Worm (Caenorhabditis elegans) whole organism, mixed stage, embryonic: Measurements from ENCODE around the gene B0513.4.

Experiments used
- M03D4.4 ChIP-seq: sonication (generic microtip); optimal IDR thresholded peaks from 2 replicates; lab custom pipeline; 2017; ENCODE audit warnings: mild to moderate bottlenecking, missing genetic modification characterization, missing compliant biosample characterization
- bed-3 ChIP-seq: fragments of 200-800 bp; sonication (Bioruptor generic); optimal IDR thresholded peaks from 3 replicates; lab custom pipeline; 2018; ENCODE audit warnings: mild to moderate bottlenecking, missing genetic modification characterization, moderate library complexity, missing compliant biosample characterization
- blmp-1 ChIP-seq: fragments of 150-350 bp; optimal IDR thresholded peaks from 2 replicates; lab custom pipeline; 2014; ENCODE audit warnings: missing biosample characterization, missing genetic modification characterization
- ceh-39 ChIP-seq: fragments of 150-350 bp; optimal IDR thresholded peaks from 2 replicates; lab custom pipeline; 2014; ENCODE audit warnings: missing biosample characterization, missing genetic modification characterization
- ceh-43 ChIP-seq: fragments of 200-800 bp; sonication (Bioruptor generic); optimal IDR thresholded peaks from 2 replicates; lab custom pipeline; 2018; ENCODE audit warnings: mild to moderate bottlenecking, missing genetic modification characterization, moderate library complexity, missing compliant biosample characterization
- ces-1 ChIP-seq: fragments of 150-350 bp; optimal IDR thresholded peaks from 2 replicates; lab custom pipeline; 2014; ENCODE audit warnings: missing biosample characterization, missing genetic modification reagents, missing genetic modification characterization
- cnd-1 ChIP-seq: fragments of 200-800 bp; sonication (Bioruptor generic); optimal IDR thresholded peaks from 2 replicates; lab custom pipeline; 2018; ENCODE audit warnings: mild to moderate bottlenecking, missing genetic modification characterization, missing compliant biosample characterization
- drap-1 ChIP-seq: fragments of 200-800 bp; sonication (Bioruptor generic); optimal IDR thresholded peaks from 3 replicates; lab custom pipeline; 2018; ENCODE audit warnings: mild to moderate bottlenecking, missing genetic modification characterization, missing compliant biosample characterization
- elt-1 ChIP-seq: sonication (generic microtip); optimal IDR thresholded peaks from 2 replicates; lab custom pipeline; 2017; ENCODE audit warnings: missing genetic modification characterization, mild to moderate bottlenecking, missing compliant biosample characterization, antibody characterized with exemption, moderate library complexity, borderline replicate concordance; ENCODE audit not compliant: insufficient read depth
- elt-3 ChIP-seq: fragments of 150-350 bp; optimal IDR thresholded peaks from 2 replicates; lab custom pipeline; 2014; ENCODE audit warnings: missing biosample characterization, missing genetic modification characterization
- flh-1 ChIP-seq: fragments of 200-800 bp; sonication (Bioruptor generic); optimal IDR thresholded peaks from 2 replicates; lab custom pipeline; 2018; ENCODE audit warnings: mild to moderate bottlenecking, missing genetic modification characterization, moderate library complexity, missing compliant biosample characterization
- ham-2 ChIP-seq: fragments of 200-800 bp; sonication (Bioruptor generic); optimal IDR thresholded peaks from 2 replicates; lab custom pipeline; 2018; ENCODE audit warnings: mild to moderate bottlenecking, missing genetic modification characterization, missing compliant biosample characterization
- hlh-1 ChIP-seq: fragments of 150-350 bp; optimal IDR thresholded peaks from 2 replicates; lab custom pipeline; 2014; ENCODE audit warnings: missing biosample characterization, missing genetic modification reagents, missing genetic modification characterization
- lin-13 ChIP-seq: fragments of 150-350 bp; optimal IDR thresholded peaks from 2 replicates; lab custom pipeline; 2014; ENCODE audit warnings: missing biosample characterization, missing genetic modification characterization
- lin-32 ChIP-seq: fragments of 200-800 bp; sonication (Bioruptor generic); optimal IDR thresholded peaks from 2 replicates; lab custom pipeline; 2018; ENCODE audit warnings: mild to moderate bottlenecking, missing genetic modification characterization, missing compliant biosample characterization
- lsy-2 ChIP-seq: fragments of 150-350 bp; optimal IDR thresholded peaks from 2 replicates; lab custom pipeline; 2014; ENCODE audit warnings: missing biosample characterization, missing genetic modification characterization
- mab-5 ChIP-seq: fragments of 150-350 bp; optimal IDR thresholded peaks from 2 replicates; lab custom pipeline; 2014; ENCODE audit warnings: missing biosample characterization, missing genetic modification characterization
- mep-1 ChIP-seq: fragments of 150-350 bp; optimal IDR thresholded peaks from 2 replicates; lab custom pipeline; 2017; ENCODE audit warnings: missing biosample characterization, missing genetic modification reagents, missing genetic modification characterization, inconsistent platforms
- mls-2 ChIP-seq: sonication (generic microtip); optimal IDR thresholded peaks from 2 replicates; lab custom pipeline; 2016; ENCODE audit warnings: mild to moderate bottlenecking, missing genetic modification characterization, moderate library complexity, missing compliant biosample characterization
- nhr-12 ChIP-seq: fragments of 150-350 bp; optimal IDR thresholded peaks from 2 replicates; lab custom pipeline; 2014; ENCODE audit warnings: missing biosample characterization, missing genetic modification characterization
- nhr-2 ChIP-seq: fragments of 150-350 bp; optimal IDR thresholded peaks from 2 replicates; lab custom pipeline; 2014; ENCODE audit warnings: missing biosample characterization, missing genetic modification characterization
- nhr-237 ChIP-seq: fragments of 150-350 bp; optimal IDR thresholded peaks from 2 replicates; lab custom pipeline; 2014; ENCODE audit warnings: missing biosample characterization, missing genetic modification characterization
- nhr-28 ChIP-seq: fragments of 150-350 bp; optimal IDR thresholded peaks from 2 replicates; lab custom pipeline; 2014; ENCODE audit warnings: missing biosample characterization, missing genetic modification characterization
- nhr-76 ChIP-seq: sonication (generic microtip); optimal IDR thresholded peaks from 2 replicates; lab custom pipeline; 2017; ENCODE audit warnings: missing biosample characterization, missing genetic modification characterization
- pha-4 ChIP-seq: fragments of 150-350 bp; optimal IDR thresholded peaks from 2 replicates; lab custom pipeline; 2018; ENCODE audit warnings: missing biosample characterization, missing genetic modification reagents, missing genetic modification characterization
- sem-2 ChIP-seq: fragments of 200-800 bp; sonication (Bioruptor generic); optimal IDR thresholded peaks from 2 replicates; lab custom pipeline; 2018; ENCODE audit warnings: mild to moderate bottlenecking, missing genetic modification characterization, missing compliant biosample characterization
- snpc-4 ChIP-seq: fragments of 150-350 bp; optimal IDR thresholded peaks from 2 replicates; lab custom pipeline; 2014; ENCODE audit warnings: missing biosample characterization, missing genetic modification characterization
- sptf-1 ChIP-seq: sonication (generic microtip); optimal IDR thresholded peaks from 2 replicates; lab custom pipeline; 2017; ENCODE audit warnings: mild to moderate bottlenecking, missing genetic modification characterization, moderate library complexity, missing compliant biosample characterization
- tbx-8 ChIP-seq: fragments of 200-800 bp; sonication (Bioruptor generic); optimal IDR thresholded peaks from 2 replicates; lab custom pipeline; 2018; ENCODE audit warnings: mild to moderate bottlenecking, missing genetic modification characterization, moderate library complexity, missing compliant biosample characterization
- unc-120 ChIP-seq: sonication (generic microtip); optimal IDR thresholded peaks from 2 replicates; lab custom pipeline; 2017; ENCODE audit warnings: missing genetic modification characterization, missing compliant biosample characterization; ENCODE audit not compliant: poor library complexity, severe bottlenecking
- unc-39 ChIP-seq: fragments of 150-350 bp; optimal IDR thresholded peaks from 2 replicates; lab custom pipeline; 2014; ENCODE audit warnings: missing biosample characterization, missing genetic modification characterization
- unc-62 ChIP-seq: fragments of 150-350 bp; optimal IDR thresholded peaks from 2 replicates; lab custom pipeline; 2014; ENCODE audit warnings: missing biosample characterization, missing genetic modification reagents, missing genetic modification characterization
- ztf-11 ChIP-seq: fragments of 150-350 bp; optimal IDR thresholded peaks from 2 replicates; lab custom pipeline; 2014; ENCODE audit warnings: missing biosample characterization, missing genetic modification characterization

The B0513.4 gene

DNA sequence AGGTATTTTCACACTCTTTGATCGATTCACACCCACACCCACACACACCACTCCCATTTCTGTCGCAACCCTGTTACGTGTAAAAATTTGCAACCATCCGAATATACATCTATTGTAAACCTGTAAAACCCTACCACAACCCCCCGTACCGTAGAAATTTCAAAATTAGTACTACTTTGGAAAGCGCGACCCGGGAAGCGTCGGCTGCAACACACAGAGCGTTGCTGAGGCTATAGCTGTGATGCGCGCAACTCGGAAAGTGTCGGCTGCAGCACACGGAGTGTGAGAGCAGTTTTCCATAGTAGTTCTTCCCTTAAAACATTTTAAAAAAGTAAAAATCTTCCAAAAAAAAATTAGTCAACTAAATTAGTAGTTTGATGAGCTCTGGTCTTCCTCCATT, 13.2 kb downstream of the B0513.4 start:
- TF ChIP-seq sptf-1 (tag; lab: Kevin White, UChicago) (no peak), sem-2 (GFP tag; lab: Kevin White, UChicago) (peak; percentile 20)

DNA sequence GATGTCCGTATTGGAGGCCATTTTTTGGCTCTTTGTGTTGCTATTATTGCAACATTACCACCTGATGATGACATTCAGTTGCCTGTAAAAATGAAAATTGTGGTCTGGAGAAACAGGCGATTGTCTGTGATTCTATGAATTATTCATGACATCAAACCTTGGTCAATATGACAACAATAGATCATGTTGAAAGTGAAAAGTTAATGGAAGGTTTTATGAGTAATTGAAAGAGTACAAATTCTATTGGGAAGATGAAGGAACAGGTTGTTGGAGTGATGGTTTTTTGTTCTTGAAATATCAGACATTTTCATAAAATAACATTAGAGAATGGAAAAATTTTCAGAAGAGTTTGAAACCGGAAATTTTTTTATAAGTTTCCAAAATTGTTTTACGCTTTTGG, 22.8 kb downstream of the B0513.4 start, which contains the start of gene Y37A1A.3:
TSS of gene Y37A1A.3 (minus strand) at position 101 of the 400 bp plus-strand sequence.
- TF ChIP-seq mep-1 (no peak), unc-120 (tag; lab: Kevin White, UChicago) (no peak), sem-2 (GFP tag; lab: Kevin White, UChicago) (no peak), ces-1 (no peak), nhr-28 (tag; lab: Kevin White, UChicago) (no peak), flh-1 (GFP tag; lab: Kevin White, UChicago) (no peak), blmp-1 (no peak), sptf-1 (tag; lab: Kevin White, UChicago) (no peak)
- TF ChIP-seq, all 35 proteins: peak for 0

DNA sequence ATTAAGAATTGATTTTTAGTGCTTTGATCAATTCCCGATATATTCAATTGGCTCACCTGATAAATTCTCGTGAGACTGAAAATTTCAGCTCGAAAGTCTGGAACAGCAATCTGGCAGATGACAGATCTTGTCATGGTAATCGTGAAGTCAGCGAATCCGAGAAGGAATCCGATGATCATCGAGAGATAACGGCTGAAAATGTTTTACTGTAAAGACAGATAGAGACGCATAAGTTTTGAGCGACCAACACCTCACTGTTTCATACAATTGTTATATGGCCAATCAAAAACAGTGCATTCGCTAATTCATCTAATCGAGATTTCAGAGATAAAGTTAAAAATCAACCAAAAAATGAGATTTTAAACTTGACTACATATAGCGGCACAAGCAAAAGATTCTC, 26.4 kb downstream of the B0513.4 start:
- TF ChIP-seq unc-62 (no peak), elt-1 (tag; lab: Kevin White, UChicago) (no peak), flh-1 (GFP tag; lab: Kevin White, UChicago) (no peak), ceh-39 (no peak), sem-2 (GFP tag; lab: Kevin White, UChicago) (no peak), nhr-2 (tag; lab: Kevin White, UChicago) (no peak), hlh-1 (tag; lab: Kevin White, UChicago) (no peak), blmp-1 (no peak), ham-2 (GFP tag; lab: Kevin White, UChicago) (no peak), pha-4 (tag; lab: Kevin White, UChicago) (no peak), nhr-76 (tag; lab: Kevin White, UChicago) (no peak)
- TF ChIP-seq, all 35 proteins: peak for 0

DNA sequence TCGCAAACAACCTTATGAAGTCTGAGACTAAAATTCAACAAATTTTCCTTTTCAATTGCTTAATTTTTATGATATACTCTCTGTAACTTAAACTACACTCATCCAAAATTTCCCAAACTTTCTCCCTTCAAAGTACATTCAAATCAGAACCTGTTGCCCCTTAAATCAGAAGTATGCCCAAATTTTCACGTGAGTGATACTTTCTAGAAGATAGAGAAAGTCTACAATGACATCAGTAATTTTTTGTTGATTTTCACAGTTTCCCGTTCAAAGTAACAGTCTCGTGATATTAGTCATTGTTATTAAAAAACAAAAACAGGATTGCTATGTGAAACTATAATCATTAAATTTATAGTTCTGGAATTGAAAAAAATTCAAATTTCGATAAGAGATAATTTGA, 31.0 kb downstream of the B0513.4 start:
- TF ChIP-seq unc-120 (tag; lab: Kevin White, UChicago), result no peak
- TF ChIP-seq ztf-11 (tag; lab: Kevin White, UChicago), result no peak
- no peak for TF ChIP-seq tbx-8
- no peak for TF ChIP-seq ceh-43 (GFP tag; lab: Kevin White, UChicago)
- no peak for TF ChIP-seq nhr-28 (tag; lab: Kevin White, UChicago)
- TF ChIP-seq lin-32 (GFP tag; lab: Kevin White, UChicago), result no peak

DNA sequence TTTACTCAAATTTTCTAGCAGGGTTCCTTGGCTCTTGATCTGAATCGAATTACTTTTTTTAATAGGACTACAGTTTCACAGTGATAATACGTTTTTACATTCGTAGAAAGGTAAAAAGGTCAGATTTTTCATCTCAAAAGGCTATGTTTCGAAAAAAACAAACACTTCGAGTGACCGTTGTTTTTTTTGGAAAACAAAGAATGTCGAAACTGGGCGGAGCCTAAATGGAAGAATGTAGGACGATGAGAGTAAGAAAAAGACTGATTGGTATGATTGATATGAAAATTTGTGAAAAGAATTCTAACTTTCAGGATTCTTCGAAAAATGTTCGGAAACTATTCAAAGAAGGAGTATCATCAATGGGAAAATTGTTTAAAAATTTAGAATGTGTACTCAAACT, 33.0 kb downstream of the B0513.4 start, which contains the start of gene Y37A1A.2:
TSS of gene Y37A1A.2 (minus strand) at position 101 of the 400 bp plus-strand sequence.
- TF ChIP-seq cnd-1 (tag; lab: Kevin White, UChicago), result no peak
- TF ChIP-seq snpc-4, result no peak
- TF ChIP-seq M03D4.4 (tag; lab: Kevin White, UChicago), result no peak
- TF ChIP-seq mep-1, result no peak
- no peak for TF ChIP-seq ces-1
- TF ChIP-seq ham-2 (GFP tag; lab: Kevin White, UChicago), result no peak
- no peak for TF ChIP-seq pha-4 (tag; lab: Kevin White, UChicago)
- no peak for TF ChIP-seq nhr-28 (tag; lab: Kevin White, UChicago)
- no peak for TF ChIP-seq blmp-1
- TF ChIP-seq tbx-8, result no peak
- no peak for TF ChIP-seq bed-3 (GFP tag; lab: Kevin White, UChicago)
- TF ChIP-seq ceh-39, result no peak
- no peak for TF ChIP-seq unc-120 (tag; lab: Kevin White, UChicago)
- no peak for TF ChIP-seq sem-2 (GFP tag; lab: Kevin White, UChicago)
- no peak for TF ChIP-seq sptf-1 (tag; lab: Kevin White, UChicago)
- TF ChIP-seq flh-1 (GFP tag; lab: Kevin White, UChicago), result no peak
- TF ChIP-seq nhr-12, result no peak
- no peak for TF ChIP-seq lsy-2 (tag; lab: Kevin White, UChicago)

DNA sequence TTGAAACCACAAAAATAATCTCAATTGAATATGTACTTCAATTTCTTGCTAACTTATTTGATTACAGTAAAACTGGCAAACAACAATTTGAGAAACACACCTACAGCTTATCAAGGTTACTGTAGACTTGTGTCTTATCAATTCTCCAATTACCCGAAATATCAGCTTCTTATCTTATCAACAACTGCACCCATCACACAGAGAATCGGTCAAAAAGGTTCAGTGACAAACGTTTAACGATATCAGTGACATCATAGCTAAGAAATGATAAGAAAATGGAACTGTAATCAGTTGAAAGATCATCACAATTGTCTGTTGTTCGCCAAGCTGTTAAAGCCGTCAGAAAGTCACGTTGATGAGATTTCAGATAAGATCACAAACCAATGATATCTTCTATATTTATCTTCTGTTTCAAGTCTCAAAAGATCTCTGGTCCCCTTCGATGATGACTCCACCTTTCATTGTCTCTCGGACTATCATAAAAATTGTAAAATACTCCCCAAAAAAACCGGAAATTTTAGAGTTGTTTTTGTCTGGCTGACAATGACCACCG, 39.3 kb downstream of the B0513.4 start:
- TF ChIP-seq drap-1 (GFP tag; lab: Kevin White, UChicago) (no peak), sptf-1 (tag; lab: Kevin White, UChicago) (no peak), mab-5 (tag; lab: Kevin White, UChicago) (no peak), nhr-28 (tag; lab: Kevin White, UChicago) (no peak), unc-62 (no peak), nhr-12 (no peak), blmp-1 (no peak), tbx-8 (no peak), ceh-39 (no peak), ztf-11 (tag; lab: Kevin White, UChicago) (no peak), cnd-1 (tag; lab: Kevin White, UChicago) (no peak), elt-3 (peak; percentile 95), mls-2 (tag; lab: Kevin White, UChicago) (no peak), ceh-43 (GFP tag; lab: Kevin White, UChicago) (no peak), snpc-4 (no peak), lsy-2 (tag; lab: Kevin White, UChicago) (peak; percentile 5), mep-1 (no peak), pha-4 (tag; lab: Kevin White, UChicago) (peak; percentile 9), unc-39 (tag; lab: Kevin White, UChicago) (no peak), flh-1 (GFP tag; lab: Kevin White, UChicago) (no peak), nhr-2 (tag; lab: Kevin White, UChicago) (peak; percentile 17), M03D4.4 (tag; lab: Kevin White, UChicago) (no peak), lin-32 (GFP tag; lab: Kevin White, UChicago) (no peak), hlh-1 (tag; lab: Kevin White, UChicago) (no peak), ces-1 (no peak), sem-2 (GFP tag; lab: Kevin White, UChicago) (no peak), lin-13 (tag; lab: Kevin White, UChicago) (no peak), nhr-76 (tag; lab: Kevin White, UChicago) (no peak), ham-2 (GFP tag; lab: Kevin White, UChicago) (no peak), bed-3 (GFP tag; lab: Kevin White, UChicago) (no peak), unc-120 (tag; lab: Kevin White, UChicago) (no peak), nhr-237 (tag; lab: Kevin White, UChicago) (no peak)
